Fruit fly (Drosophila melanogaster) whole organism, wandering third instar larva: ENCODE results near the gene CG7789.

ENCODE experiments used
- Abd-B ChIP-seq: fragments of >200 bp; optimal IDR thresholded peaks from 2 replicates; lab custom pipeline; 2017; ENCODE audit warnings: missing biosample characterization, missing genetic modification characterization
- CrebA ChIP-seq: fragments of 200-800 bp; sonication (Bioruptor generic); optimal IDR thresholded peaks from 2 replicates; lab custom pipeline; 2016; ENCODE audit warnings: missing biosample characterization, mild to moderate bottlenecking, missing genetic modification characterization, borderline replicate concordance
- Jra ChIP-seq: sonication (Bioruptor generic); optimal IDR thresholded peaks from 2 replicates; lab custom pipeline; 2016; ENCODE audit warnings: missing biosample characterization, missing genetic modification characterization
- Myc ChIP-seq: fragments of >200 bp; optimal IDR thresholded peaks from 2 replicates; lab custom pipeline; 2017
- OdsH ChIP-seq: fragments of 200-800 bp; sonication (Bioruptor generic); optimal IDR thresholded peaks from 2 replicates; lab custom pipeline; 2016; ENCODE audit warnings: missing biosample characterization, mild to moderate bottlenecking, missing genetic modification characterization
- brk ChIP-seq: fragments of 200-800 bp; sonication (Bioruptor generic); optimal IDR thresholded peaks from 2 replicates; lab custom pipeline; 2016; ENCODE audit warnings: missing biosample characterization, mild to moderate bottlenecking, missing genetic modification characterization
- ey ChIP-seq: fragments of 200-800 bp; sonication (Bioruptor generic); optimal IDR thresholded peaks from 2 replicates; lab custom pipeline; 2016; ENCODE audit warnings: missing biosample characterization, missing genetic modification characterization
- pan ChIP-seq: fragments of >200 bp; optimal IDR thresholded peaks from 2 replicates; lab custom pipeline; 2017
- psq ChIP-seq: fragments of 200-800 bp; sonication (Bioruptor generic); optimal IDR thresholded peaks from 3 replicates; lab custom pipeline; 2017; ENCODE audit warnings: missing biosample characterization, mild to moderate bottlenecking, missing genetic modification characterization, moderate library complexity
- rgr ChIP-seq: fragments of 200-800 bp; sonication (Bioruptor generic); optimal IDR thresholded peaks from 3 replicates; lab custom pipeline; 2016; ENCODE audit warnings: missing biosample characterization, mild to moderate bottlenecking, missing genetic modification characterization
- tai ChIP-seq: sonication (Bioruptor generic); optimal IDR thresholded peaks from 2 replicates; lab custom pipeline; 2016; ENCODE audit warnings: missing biosample characterization, missing genetic modification characterization

dm6 chr3R:29817664-29818063 is 14.7 kb downstream of the CG7789 start, which contains the start of gene CG7829:
- TF ChIP-seq ey (GFP tag; lab: Kevin White, UChicago), result no peak
- no peak for TF ChIP-seq Jra (GFP tag; lab: Kevin White, UChicago)
- no peak for TF ChIP-seq brk
- no peak for TF ChIP-seq pan (lab: Kevin White, UChicago)
- no peak for TF ChIP-seq rgr (GFP tag; lab: Kevin White, UChicago)
- no peak for TF ChIP-seq psq (GFP tag; lab: Kevin White, UChicago)
- no peak for TF ChIP-seq OdsH (GFP tag; lab: Kevin White, UChicago)
- no peak for TF ChIP-seq CrebA (GFP tag; lab: Kevin White, UChicago)
- no peak for TF ChIP-seq tai (GFP tag; lab: Kevin White, UChicago)
- TF ChIP-seq Myc (lab: Kevin White, UChicago), result no peak
- no peak for TF ChIP-seq Abd-B (GFP tag; lab: Kevin White, UChicago)
